Fruit fly (Drosophila melanogaster): ENCODE measurements around the gene scpr-C.

scpr-C gene

DNA sequence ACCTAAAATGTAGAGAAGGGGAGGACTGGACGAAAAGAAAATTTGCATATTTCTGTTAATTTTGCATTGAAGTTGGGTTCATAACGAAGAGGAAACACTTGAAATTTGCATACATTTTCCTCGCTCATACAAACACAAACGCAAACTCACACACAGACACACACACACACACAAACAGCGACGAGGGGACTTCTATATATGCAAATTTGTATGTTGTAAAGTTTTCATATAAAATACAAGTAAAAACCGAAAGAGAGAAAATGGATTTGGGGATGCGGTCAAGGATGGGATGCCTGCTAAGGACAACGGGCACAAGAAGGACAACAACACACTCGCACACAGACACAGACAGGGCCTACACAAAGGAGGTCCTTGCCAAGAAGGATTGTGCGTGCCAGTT, 32.2 kb downstream of the scpr-C start:
- TF ChIP-seq insv (optimal IDR thresholded peaks at IDR 0.05) (no peak), ttk (optimal IDR thresholded peaks at IDR 0.05) (no peak), h (optimal IDR thresholded peaks at IDR 0.05) (no peak), Sin3A (optimal IDR thresholded peaks at IDR 0.05) (no peak), Myc (optimal IDR thresholded peaks at IDR 0.05) (no peak), psq (optimal IDR thresholded peaks at IDR 0.05) (no peak)

dm6 chr3R:11260966-11261530, 35.7 kb downstream of the scpr-C start:
- TF ChIP-seq ttk (optimal IDR thresholded peaks at IDR 0.05), result no peak

dm6 chr3R:11263579-11263978, 38.3 kb downstream of the scpr-C start:
- TF ChIP-seq Sin3A (optimal IDR thresholded peaks at IDR 0.05) (no peak), Myc (optimal IDR thresholded peaks at IDR 0.05) (no peak), psq (optimal IDR thresholded peaks at IDR 0.05) (no peak), insv (optimal IDR thresholded peaks at IDR 0.05) (no peak)

dm6 chr3R:11269013-11269412, 43.7 kb downstream of the scpr-C start:
- TF ChIP-seq ttk (optimal IDR thresholded peaks at IDR 0.05), result no peak
- TF ChIP-seq h (optimal IDR thresholded peaks at IDR 0.05), result peak; percentile 94

dm6 chr3R:11270574-11270973, 45.3 kb downstream of the scpr-C start:
- TF ChIP-seq psq (optimal IDR thresholded peaks at IDR 0.05), result no peak
- no peak for TF ChIP-seq h (optimal IDR thresholded peaks at IDR 0.05)
- TF ChIP-seq insv (optimal IDR thresholded peaks at IDR 0.05), result no peak
- TF ChIP-seq ttk (optimal IDR thresholded peaks at IDR 0.05), result no peak
- TF ChIP-seq Sin3A (optimal IDR thresholded peaks at IDR 0.05), result no peak
- no peak for TF ChIP-seq Myc (optimal IDR thresholded peaks at IDR 0.05)

DNA sequence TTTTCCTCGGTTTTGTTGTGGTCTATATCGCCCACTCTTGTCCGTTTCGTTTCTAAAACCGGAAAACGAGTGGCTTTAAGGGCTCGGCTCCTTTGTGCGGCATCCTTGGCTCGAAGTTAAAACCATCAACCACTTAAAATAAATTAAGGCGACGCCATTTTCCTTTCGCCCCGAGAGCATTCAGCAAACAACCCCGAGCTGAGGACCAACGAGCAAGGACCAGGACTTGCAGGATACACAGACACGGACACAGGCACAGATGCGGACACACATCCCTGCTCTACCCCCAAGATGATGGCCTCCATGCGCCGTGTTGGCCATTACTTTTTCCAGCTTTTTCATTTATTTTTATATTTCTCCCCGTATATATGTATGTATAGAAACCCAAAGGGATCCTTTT, 47.3 kb downstream of the scpr-C start:
- TF ChIP-seq Myc (optimal IDR thresholded peaks at IDR 0.05) (no peak), insv (optimal IDR thresholded peaks at IDR 0.05) (no peak), Sin3A (optimal IDR thresholded peaks at IDR 0.05) (no peak), h (optimal IDR thresholded peaks at IDR 0.05) (no peak), psq (optimal IDR thresholded peaks at IDR 0.05) (no peak), ttk (optimal IDR thresholded peaks at IDR 0.05) (no peak)

Measured in Kc167 (cell line).